Worm (Caenorhabditis elegans) whole organism, early embryonic: ENCODE measurements around the gene F58B4.3.

ENCODE experiments used
- F13C5.2 ChIP-seq: sonication (generic microtip); optimal IDR thresholded peaks from 2 replicates; lab custom pipeline; 2017; ENCODE audit warnings: mild to moderate bottlenecking, missing genetic modification characterization, inconsistent platforms, missing compliant biosample characterization
- ama-1 ChIP-seq: fragments of 150-350 bp; optimal IDR thresholded peaks from 2 replicates; lab custom pipeline; 2014
- ets-7 ChIP-seq: sonication (generic microtip); optimal IDR thresholded peaks from 2 replicates; lab custom pipeline; 2016; ENCODE audit warnings: missing genotype, missing genetic modification characterization, missing compliant biosample characterization
- flt-1 ChIP-seq: fragments of 200-800 bp; sonication (Bioruptor generic); IDR thresholded peaks from 2 replicates; pipeline ENCODE4 v1.3.6; 2022; ENCODE audit warnings: missing genetic modification characterization, missing compliant biosample characterization
- hmg-4 ChIP-seq: fragments of 200-800 bp; sonication (Bioruptor generic); optimal IDR thresholded peaks from 2 replicates; lab custom pipeline; 2018; ENCODE audit warnings: mild to moderate bottlenecking, missing genetic modification characterization, missing compliant biosample characterization
- tbx-11 ChIP-seq: fragments of 200-800 bp; sonication (Bioruptor generic); IDR thresholded peaks from 2 replicates; pipeline ENCODE4 v1.3.6; 2022; ENCODE audit warnings: missing genetic modification characterization, missing compliant biosample characterization
- tbx-37 ChIP-seq: fragments of 200-800 bp; sonication (Bioruptor generic); conservative IDR thresholded peaks from 2 replicates; pipeline ENCODE4 v1.3.6; 2022; ENCODE audit warnings: missing genetic modification reagents, missing genetic modification characterization, missing compliant biosample characterization

- no peak for TF ChIP-seq ama-1
- no peak for TF ChIP-seq tbx-37 (GFP tag; lab: Robert Waterston, UW)
- TF ChIP-seq F13C5.2 (tag; lab: Kevin White, UChicago): no peak
- no peak for TF ChIP-seq flt-1 (GFP tag; lab: Robert Waterston, UW)
- TF ChIP-seq hmg-4 (GFP tag; lab: Kevin White, UChicago): no peak
- no peak for TF ChIP-seq ets-7
- TF ChIP-seq tbx-11 (GFP tag; lab: Robert Waterston, UW): no peak
These were observed 19.9 kb downstream of the F58B4.3 start, which contains the start of gene col-153 for ce11 chrV:10949511-10949910.
